Worm (Caenorhabditis elegans) whole organism, mixed stage, embryonic: ENCODE results near the gene mrpl-40.

ENCODE experiments used
- ces-1 ChIP-seq: fragments of 150-350 bp; optimal IDR thresholded peaks from 2 replicates; lab custom pipeline; 2014; ENCODE audit warnings: missing biosample characterization, missing genetic modification reagents, missing genetic modification characterization
- mep-1 ChIP-seq: fragments of 150-350 bp; optimal IDR thresholded peaks from 2 replicates; lab custom pipeline; 2017; ENCODE audit warnings: missing biosample characterization, missing genetic modification reagents, missing genetic modification characterization, inconsistent platforms
- ztf-11 ChIP-seq: fragments of 150-350 bp; optimal IDR thresholded peaks from 2 replicates; lab custom pipeline; 2014; ENCODE audit warnings: missing biosample characterization, missing genetic modification characterization

DNA sequence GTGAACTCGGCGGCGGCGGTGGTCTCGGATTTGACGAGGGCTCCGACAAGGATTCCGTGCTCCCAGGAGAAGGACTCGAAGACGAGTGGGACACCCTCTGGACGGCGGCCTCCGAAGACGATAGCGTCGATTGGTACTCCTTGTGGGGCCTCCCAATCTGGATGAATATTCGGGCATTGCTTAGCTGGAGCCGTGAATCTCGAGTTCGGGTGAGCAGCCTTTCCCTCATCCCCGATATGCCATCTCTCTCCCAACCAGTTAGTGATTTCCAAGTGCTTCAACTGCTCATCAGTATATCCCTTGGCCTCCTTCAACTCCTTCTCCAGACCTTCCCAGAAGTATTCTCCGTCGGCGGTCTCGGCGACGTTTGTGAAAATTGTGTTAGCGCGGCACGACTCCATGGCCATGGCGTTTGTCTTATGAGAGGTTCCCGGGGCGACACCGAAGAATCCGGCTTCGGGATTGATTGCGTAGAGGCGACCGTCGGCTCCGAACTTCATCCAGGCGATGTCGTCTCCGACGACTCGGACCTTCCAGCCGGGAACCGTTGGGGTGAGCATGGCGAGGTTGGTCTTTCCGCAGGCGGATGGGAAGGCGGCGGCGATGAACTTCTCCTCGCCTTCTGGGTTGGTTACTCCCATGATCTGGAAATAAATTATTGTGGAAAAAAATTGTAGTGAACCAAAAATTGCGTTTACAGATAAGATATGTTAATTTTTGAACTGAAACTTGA lies 23.6 kb upstream of the mrpl-40 start:
- TF ChIP-seq mep-1 (tag; lab: Kevin White, UChicago): no peak
- no peak for TF ChIP-seq ces-1 (GFP tag; lab: Kevin White, UChicago)
- TF ChIP-seq ztf-11: no peak
